Worm (Caenorhabditis elegans) whole organism, L4/young adult: Measurements from ENCODE around the gene C09F12.3.

ENCODE experiments used
- W03F9.2 ChIP-seq: fragments of 150-350 bp; optimal IDR thresholded peaks from 2 replicates; lab custom pipeline; 2014; ENCODE audit warnings: missing biosample characterization, missing genetic modification characterization
- dao-5 ChIP-seq: sonication (generic microtip); optimal IDR thresholded peaks from 2 replicates; lab custom pipeline; 2016; ENCODE audit warnings: missing genotype, missing genetic modification characterization, moderate library complexity, missing compliant biosample characterization
- him-1 ChIP-seq: sonication (generic microtip); optimal IDR thresholded peaks from 2 replicates; lab custom pipeline; 2016; ENCODE audit warnings: missing genotype, missing genetic modification reagents, missing genetic modification characterization, missing compliant biosample characterization

DNA sequence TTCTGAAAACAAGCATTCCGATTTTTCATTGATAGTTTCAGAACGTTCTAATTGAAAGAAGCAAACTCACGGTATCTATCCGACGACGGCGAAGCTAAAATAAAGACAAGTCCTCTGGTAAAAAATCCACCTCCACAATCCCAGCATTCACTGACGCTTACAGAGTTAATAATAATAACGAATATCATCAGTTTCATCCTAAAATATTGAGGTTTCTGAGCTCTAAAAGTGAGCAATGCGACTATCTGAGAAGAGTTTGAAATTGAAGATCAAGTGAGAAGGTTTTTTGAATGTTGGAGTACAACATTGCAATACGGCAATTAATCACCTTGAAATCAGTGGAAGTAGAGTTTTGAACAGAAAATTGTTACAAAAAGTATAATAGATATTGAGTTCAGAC lies 33.8 kb upstream of the C09F12.3 start, which contains the start of gene W04G3.12:
- TF ChIP-seq dao-5 (tag; lab: Kevin White, UChicago), result no peak
- TF ChIP-seq W03F9.2 (tag; lab: Kevin White, UChicago), result no peak
- no peak for TF ChIP-seq him-1 (tag; lab: Kevin White, UChicago)
